Worm (Caenorhabditis elegans) whole organism, L4 larva: Measurements from ENCODE around the gene T13F2.2.

Source experiments
- F49E8.2 ChIP-seq: sonication (generic microtip); optimal IDR thresholded peaks from 2 replicates; lab custom pipeline; 2016; ENCODE audit warnings: missing compliant biosample characterization, mild to moderate bottlenecking, missing genetic modification characterization, borderline replicate concordance
- R02D3.7 ChIP-seq: fragments of 150-350 bp; sonication (generic microtip); optimal IDR thresholded peaks from 3 replicates; lab custom pipeline; 2014; ENCODE audit warnings: missing biosample characterization, missing genetic modification characterization
- ZK546.5 ChIP-seq, 2 experiments: sonication (generic microtip); optimal IDR thresholded peaks; 2 replicates each; lab custom pipeline; 2017; ENCODE audit warnings: missing biosample characterization in 2 of 2, missing genetic modification characterization in 2 of 2
- ces-1 ChIP-seq: fragments of 150-350 bp; sonication (generic microtip); optimal IDR thresholded peaks from 4 replicates; lab custom pipeline; 2014; ENCODE audit warnings: missing biosample characterization, missing genetic modification reagents, missing genetic modification characterization
- dmd-6 ChIP-seq: fragments of 200-800 bp; sonication (Bioruptor generic); IDR thresholded peaks from 2 replicates; pipeline ENCODE4 v1.3.6; 2022; ENCODE audit warnings: missing genetic modification reagents, missing genetic modification characterization, missing compliant biosample characterization
- dpl-1 ChIP-seq: fragments of 150-350 bp; optimal IDR thresholded peaks from 2 replicates; lab custom pipeline; 2014; ENCODE audit warnings: missing biosample characterization, missing genetic modification reagents, missing genetic modification characterization
- lin-39 ChIP-seq: fragments of 150-350 bp; optimal IDR thresholded peaks from 2 replicates; lab custom pipeline; 2014; ENCODE audit warnings: missing biosample characterization, missing genetic modification reagents, missing genetic modification characterization
- madf-5 ChIP-seq, 2 experiments: fragments of 200-800 bp; sonication (Bioruptor generic); IDR thresholded peaks; 2 replicates each; pipeline ENCODE4 v1.3.6; 2022; ENCODE audit warnings: missing compliant biosample characterization in 2 of 2, missing genetic modification characterization in 2 of 2
- mes-2 ChIP-seq: sonication (generic microtip); optimal IDR thresholded peaks from 2 replicates; lab custom pipeline; 2016; ENCODE audit warnings: missing genotype, mild to moderate bottlenecking, missing genetic modification characterization, missing compliant biosample characterization; ENCODE audit not compliant: poor library complexity, severe bottlenecking
- nhr-237 ChIP-seq: sonication (generic microtip); optimal IDR thresholded peaks from 2 replicates; lab custom pipeline; 2017; ENCODE audit warnings: missing biosample characterization, missing genetic modification characterization
- nhr-76 ChIP-seq: fragments of 150-350 bp; optimal IDR thresholded peaks from 2 replicates; lab custom pipeline; 2014; ENCODE audit warnings: missing biosample characterization, missing genetic modification characterization
- nhr-77 ChIP-seq: fragments of 150-350 bp; optimal IDR thresholded peaks from 2 replicates; lab custom pipeline; 2014; ENCODE audit warnings: missing biosample characterization, missing genetic modification characterization
- sdz-12 ChIP-seq: fragments of 200-800 bp; sonication (Bioruptor generic); optimal IDR thresholded peaks from 2 replicates; lab custom pipeline; 2018; ENCODE audit warnings: mild to moderate bottlenecking, missing genetic modification characterization, missing compliant biosample characterization
- snpc-4 ChIP-seq: fragments of 150-350 bp; optimal IDR thresholded peaks from 2 replicates; lab custom pipeline; 2014; ENCODE audit warnings: missing biosample characterization, missing genetic modification characterization

DNA sequence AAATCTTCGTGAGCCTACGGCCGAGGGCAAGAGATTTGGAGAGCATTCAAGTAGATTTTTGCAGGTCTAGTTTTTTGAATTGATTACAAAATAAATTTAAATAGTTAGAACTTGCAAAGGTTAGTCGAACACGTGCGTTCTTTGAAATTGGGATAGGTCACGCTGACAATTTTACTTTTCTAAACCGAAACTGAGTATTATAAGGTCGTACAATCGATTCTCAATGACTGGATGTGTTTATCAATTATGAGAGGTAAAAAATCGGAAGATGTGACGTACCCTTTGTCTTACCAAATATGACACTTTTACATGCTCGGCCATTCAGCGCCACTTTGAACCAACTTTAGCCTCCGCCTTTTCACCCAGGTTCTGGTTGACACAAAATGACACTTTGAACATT is 50.4 kb downstream of the T13F2.2 start, which contains the start of gene C28D4.5:
- TF ChIP-seq nhr-237 (tag; lab: Kevin White, UChicago) (no peak), nhr-77 (tag; lab: Kevin White, UChicago) (no peak), dmd-6 (GFP tag; lab: Robert Waterston, UW) (no peak), ces-1 (GFP tag; lab: Kevin White, UChicago) (no peak), dpl-1 (GFP tag; lab: Kevin White, UChicago) (no peak), nhr-76 (tag; lab: Kevin White, UChicago) (no peak), ZK546.5 (tag; optimal IDR thresholded peaks at IDR 0.05; lab: Kevin White, UChicago) (no peak), lin-39 (tag; lab: Kevin White, UChicago) (no peak), mes-2 (tag; lab: Kevin White, UChicago) (no peak), R02D3.7 (tag; lab: Kevin White, UChicago) (no peak), F49E8.2 (tag; lab: Kevin White, UChicago) (no peak), snpc-4 (tag; lab: Kevin White, UChicago) (no peak), madf-5 (GFP tag; IDR thresholded peaks at IDR 0.05; lab: Robert Waterston, UW) (no peak), sdz-12 (no peak)
